Worm (Caenorhabditis elegans) whole organism, young adult: Measurements from ENCODE around the gene gpx-7.

Source experiments
- F49E8.2 ChIP-seq: sonication (generic microtip); optimal IDR thresholded peaks from 3 replicates; lab custom pipeline; 2017; ENCODE audit warnings: missing genetic modification characterization, mild to moderate bottlenecking, missing compliant biosample characterization, antibody characterized with exemption, moderate library complexity; ENCODE audit not compliant: insufficient read depth
- F57C9.4 ChIP-seq: sonication (generic microtip); optimal IDR thresholded peaks from 2 replicates; lab custom pipeline; 2017; ENCODE audit warnings: mild to moderate bottlenecking, missing genetic modification characterization, missing compliant biosample characterization
- ama-1 ChIP-seq, 3 experiments: fragments of 150-350 bp in 1 of 3; sonication (generic microtip) in 2 of 3; optimal IDR thresholded peaks; 2 replicates each; lab custom pipeline; 2014 to 2018; ENCODE audit warnings: missing biosample characterization in 2 of 3, missing genetic modification characterization in 2 of 3, missing genetic modification reagents in 2 of 3
- ceh-58 ChIP-seq: fragments of 200-800 bp; sonication (Bioruptor generic); IDR thresholded peaks from 2 replicates; pipeline ENCODE4 v1.3.6; 2022; ENCODE audit warnings: missing genetic modification characterization, missing compliant biosample characterization
- dpl-1 ChIP-seq: fragments of 150-350 bp; optimal IDR thresholded peaks from 2 replicates; lab custom pipeline; 2014; ENCODE audit warnings: missing biosample characterization, missing genetic modification reagents, missing genetic modification characterization
- him-1 ChIP-seq: sonication (generic microtip); optimal IDR thresholded peaks from 2 replicates; lab custom pipeline; 2016; ENCODE audit warnings: missing genotype, missing genetic modification reagents, missing genetic modification characterization, missing compliant biosample characterization
- mel-28 ChIP-seq: sonication (generic microtip); optimal IDR thresholded peaks from 2 replicates; lab custom pipeline; 2016; ENCODE audit warnings: borderline replicate concordance, mild to moderate bottlenecking, missing genetic modification characterization, missing compliant biosample characterization
- nhr-27 ChIP-seq: fragments of 200-800 bp; sonication (Bioruptor generic); optimal IDR thresholded peaks from 2 replicates; lab custom pipeline; 2018; ENCODE audit warnings: mild to moderate bottlenecking, missing genetic modification characterization, moderate library complexity, missing compliant biosample characterization
- pbrm-1 ChIP-seq: fragments of 200-800 bp; sonication (Bioruptor generic); IDR thresholded peaks from 2 replicates; pipeline ENCODE4 v1.3.6; 2022; ENCODE audit warnings: missing genetic modification reagents, missing genetic modification characterization, missing compliant biosample characterization
- tlf-1 ChIP-seq: fragments of 200-800 bp; sonication (Bioruptor generic); optimal IDR thresholded peaks from 2 replicates; lab custom pipeline; 2018; ENCODE audit warnings: mild to moderate bottlenecking, missing genetic modification characterization, missing compliant biosample characterization

DNA sequence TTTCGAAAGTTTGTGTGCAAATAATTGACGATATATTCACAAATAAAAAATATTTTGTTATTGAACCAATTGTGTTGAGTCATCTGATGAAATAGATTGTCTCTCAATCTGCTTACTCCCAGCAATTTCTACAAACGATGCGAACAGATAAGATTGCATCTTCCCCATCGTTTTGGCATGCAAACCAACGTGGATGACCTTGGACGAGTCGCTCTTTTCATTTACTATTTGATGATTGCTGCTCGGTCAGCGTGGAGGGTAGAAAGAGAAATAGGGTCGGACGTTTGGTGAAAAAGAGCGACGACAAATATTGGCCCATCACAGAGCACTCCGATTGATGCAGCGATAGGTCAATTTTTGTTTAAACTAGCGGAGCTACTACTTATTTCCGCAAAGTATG, 26.1 kb upstream of the gpx-7 start:
- TF ChIP-seq pbrm-1 (GFP tag; lab: Robert Waterston, UW) (no peak), mel-28 (tag; lab: Kevin White, UChicago) (no peak), F57C9.4 (tag; lab: Kevin White, UChicago) (no peak), ama-1 (optimal IDR thresholded peaks at IDR 0.05; lab: Kevin White, UChicago) (no peak), ama-1 (GFP tag; optimal IDR thresholded peaks at IDR 0.05; lab: Kevin White, UChicago) (no peak), tlf-1 (GFP tag; lab: Kevin White, UChicago) (no peak), him-1 (tag; lab: Kevin White, UChicago) (no peak), ceh-58 (no peak), dpl-1 (GFP tag; lab: Kevin White, UChicago) (no peak), F49E8.2 (tag; lab: Kevin White, UChicago) (no peak), nhr-27 (no peak)
